Fruit fly (Drosophila melanogaster): ENCODE results near the gene CG33783.

CG33783 gene

DNA sequence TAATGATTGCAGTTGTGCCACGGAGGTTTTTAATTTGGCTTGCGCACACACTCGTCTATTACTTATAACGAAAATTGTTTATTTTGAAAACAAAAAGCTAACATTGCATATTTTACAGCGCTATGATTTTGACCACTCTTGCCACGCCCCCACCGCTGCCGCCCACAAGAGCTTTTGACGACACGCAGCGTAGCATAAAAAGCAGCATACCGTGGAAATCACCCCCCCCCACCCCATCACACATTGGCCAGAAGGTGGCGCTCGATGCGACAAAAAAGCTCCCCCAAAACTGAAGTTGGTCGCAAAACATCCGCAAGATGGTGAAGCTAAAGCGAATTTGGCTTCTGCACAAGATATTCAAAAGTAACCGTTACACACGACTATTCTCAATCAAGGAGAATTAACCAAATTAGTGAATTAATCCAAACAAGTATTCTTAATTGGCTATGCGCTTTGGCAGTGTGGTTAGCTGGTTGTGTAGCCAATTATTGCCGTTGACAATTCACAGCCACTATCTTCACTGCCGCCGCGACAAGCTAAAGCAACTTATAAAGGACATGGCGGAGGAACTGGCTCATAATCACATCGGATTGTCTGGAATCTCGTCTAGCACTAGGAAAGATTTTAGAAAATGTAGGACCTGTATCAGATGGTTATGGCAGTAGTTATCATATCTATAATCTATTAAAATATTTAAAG is 34.1 kb downstream of the CG33783 start (continued):
- TF ChIP-seq peb (GFP tag; IDR thresholded peaks at IDR 0.05) (0 out of 2 replicates have a peak, but pooled peaks have one; percentile 31), Max (GFP tag; optimal IDR thresholded peaks at IDR 0.05) (peak; percentile 16), CG8290 (GFP tag; optimal IDR thresholded peaks at IDR 0.05) (no peak), CG8290 (tag; optimal IDR thresholded peaks at IDR 0.05) (peak in 1 of 2 experiments; percentile 70), CG6765 (GFP tag; optimal IDR thresholded peaks at IDR 0.05) (no peak), Chrac-16 (GFP tag; optimal IDR thresholded peaks at IDR 0.05) (no peak), sens (GFP tag) (peak; percentile 32), ssp (GFP tag; IDR thresholded peaks at IDR 0.05) (no peak), CG4360 (GFP tag; IDR thresholded peaks at IDR 0.05) (no peak), CG4424 (GFP tag; optimal IDR thresholded peaks at IDR 0.05) (peak; percentile 9), Six4 (GFP tag; optimal IDR thresholded peaks at IDR 0.05) (peak; percentile 33), ken (GFP tag; IDR thresholded peaks at IDR 0.05) (0 out of 3 replicates have a peak, but pooled peaks have one; percentile 19), Ets97D (GFP tag; optimal IDR thresholded peaks at IDR 0.05) (peak; percentile 28), slou (GFP tag; optimal IDR thresholded peaks at IDR 0.05) (no peak), nmo (GFP tag; optimal IDR thresholded peaks at IDR 0.05) (peak; percentile 10), CG43689 (GFP tag; IDR thresholded peaks at IDR 0.05) (no peak), Xbp1 (GFP tag; optimal IDR thresholded peaks at IDR 0.05) (peak; percentile 24), caup (GFP tag; optimal IDR thresholded peaks at IDR 0.05; ENCODE audit: severe bottlenecking) (peak; percentile 45), CG18262 (tag; optimal IDR thresholded peaks at IDR 0.05) (peak; percentile 4), Dp (GFP tag; optimal IDR thresholded peaks at IDR 0.05) (peak; percentile 36), Doc3 (GFP tag; IDR thresholded peaks at IDR 0.05; ENCODE audit: partially characterized antibody) (no peak), H2.0 (GFP tag; IDR thresholded peaks at IDR 0.05) (0 out of 2 replicates have a peak, but pooled peaks have one; percentile 17), CG11560 (tag; IDR thresholded peaks at IDR 0.05) (peak; percentile 46; the same call in 2 of the 3 replicates), D19B (GFP tag; optimal IDR thresholded peaks at IDR 0.05) (peak; percentile 63), pan (optimal IDR thresholded peaks at IDR 0.05) (no peak), pan (GFP tag; optimal IDR thresholded peaks at IDR 0.05 in 1 of 2, IDR thresholded peaks at IDR 0.05 in 1 of 2) (peak in 1 of 2 experiments; percentile 34), CG10209 (GFP tag; optimal IDR thresholded peaks at IDR 0.05) (peak; percentile 8), CoRest (tag; optimal IDR thresholded peaks at IDR 0.05) (peak; percentile 33), ci (GFP tag; IDR thresholded peaks at IDR 0.05) (peak; percentile 81), chinmo (GFP tag; IDR thresholded peaks at IDR 0.05; ENCODE audit: partially characterized antibody) (peak; percentile 82; the same call in 2 of the 4 replicates), sima (GFP tag; optimal IDR thresholded peaks at IDR 0.05) (no peak), ap (GFP tag; IDR thresholded peaks at IDR 0.05) (no peak), vvl (GFP tag; IDR thresholded peaks at IDR 0.05) (peak; percentile 78), grau (tag; optimal IDR thresholded peaks at IDR 0.05) (peak; percentile 36), HLH3B (GFP tag; IDR thresholded peaks at IDR 0.05) (peak; percentile 65), crol (GFP tag; IDR thresholded peaks at IDR 0.05) (peak; percentile 98), CG4404 (GFP tag; IDR thresholded peaks at IDR 0.05) (no peak), pros (GFP tag; optimal IDR thresholded peaks at IDR 0.05) (no peak), Awh (GFP tag; IDR thresholded peaks at IDR 0.05) (0 out of 2 replicates have a peak, but pooled peaks have one; percentile 16), Myb (GFP tag; optimal IDR thresholded peaks at IDR 0.05) (peak; percentile 99), Gsc (GFP tag; IDR thresholded peaks at IDR 0.05) (no peak), Optix (GFP tag; IDR thresholded peaks at IDR 0.05) (peak; percentile 47; the same call in 1 of the 3 replicates), ATbp (GFP tag; optimal IDR thresholded peaks at IDR 0.05) (peak; percentile 47), CG11504 (tag; optimal IDR thresholded peaks at IDR 0.05) (peak; percentile 32), CG32772 (GFP tag; IDR thresholded peaks at IDR 0.05) (peak; percentile 32; the same call in 1 of the 2 replicates), sd (tag; optimal IDR thresholded peaks at IDR 0.05) (peak; percentile 66), CG12155 (GFP tag; optimal IDR thresholded peaks at IDR 0.05) (peak; percentile 27), org-1 (GFP tag; optimal IDR thresholded peaks at IDR 0.05) (peak; percentile 15), CG2678 (tag; optimal IDR thresholded peaks at IDR 0.05) (peak; percentile 6), CG14014 (GFP tag; IDR thresholded peaks at IDR 0.05) (peak; percentile 40; the same call in 1 of the 2 replicates)
